Worm (Caenorhabditis elegans): ENCODE data around the gene gst-20.

DNA sequence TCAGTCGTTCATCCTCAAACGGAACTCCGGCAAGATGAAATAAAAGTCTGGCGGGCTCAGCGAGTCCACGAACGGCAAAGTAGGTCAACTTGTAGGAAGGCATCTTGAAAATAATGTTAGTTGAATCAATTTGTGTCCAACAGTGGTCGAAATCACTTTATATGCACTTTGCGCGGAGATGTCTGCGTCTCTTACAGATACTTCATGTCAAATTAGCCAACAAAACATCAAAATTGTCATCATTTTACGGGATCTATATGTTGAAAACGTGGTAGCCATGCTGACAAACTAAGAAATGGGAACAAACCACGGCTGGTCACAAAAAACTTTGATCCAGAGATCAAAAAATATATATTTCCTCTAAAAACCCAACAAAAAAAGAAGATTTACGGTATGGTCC lies 8.2 kb upstream of the gst-20 start, which contains the start of gene gst-12:
- TF ChIP-seq ztf-29 (GFP tag; IDR thresholded peaks at IDR 0.05): no peak
- TF ChIP-seq med-1 (GFP tag; optimal IDR thresholded peaks at IDR 0.05; ENCODE audit: insufficient read depth): no peak
- no peak for TF ChIP-seq T22C8.4 (GFP tag; IDR thresholded peaks at IDR 0.05)
- no peak for TF ChIP-seq flt-1 (GFP tag; IDR thresholded peaks at IDR 0.05)
- TF ChIP-seq tab-1 (GFP tag; IDR thresholded peaks at IDR 0.05): no peak
- no peak for TF ChIP-seq klf-2 (GFP tag; conservative IDR thresholded peaks at IDR 0.05)
- TF ChIP-seq ztf-23 (GFP tag; IDR thresholded peaks at IDR 0.05): no peak
- TF ChIP-seq cog-1 (tag; optimal IDR thresholded peaks at IDR 0.05): no peak
- no peak for TF ChIP-seq ref-1 (GFP tag; conservative IDR thresholded peaks at IDR 0.05)

Data from whole organism, midembryonic.